Worm (Caenorhabditis elegans) whole organism, mixed stage, embryonic: ENCODE data around the gene add-1.

Experiments used
- bed-3 ChIP-seq: fragments of 200-800 bp; sonication (Bioruptor generic); optimal IDR thresholded peaks from 3 replicates; lab custom pipeline; 2018; ENCODE audit warnings: mild to moderate bottlenecking, missing genetic modification characterization, moderate library complexity, missing compliant biosample characterization
- ceh-39 ChIP-seq: fragments of 150-350 bp; optimal IDR thresholded peaks from 2 replicates; lab custom pipeline; 2014; ENCODE audit warnings: missing biosample characterization, missing genetic modification characterization
- elt-3 ChIP-seq: fragments of 150-350 bp; optimal IDR thresholded peaks from 2 replicates; lab custom pipeline; 2014; ENCODE audit warnings: missing biosample characterization, missing genetic modification characterization
- lin-13 ChIP-seq: fragments of 150-350 bp; optimal IDR thresholded peaks from 2 replicates; lab custom pipeline; 2014; ENCODE audit warnings: missing biosample characterization, missing genetic modification characterization
- mep-1 ChIP-seq: fragments of 150-350 bp; optimal IDR thresholded peaks from 2 replicates; lab custom pipeline; 2017; ENCODE audit warnings: missing biosample characterization, missing genetic modification reagents, missing genetic modification characterization, inconsistent platforms
- nhr-237 ChIP-seq: fragments of 150-350 bp; optimal IDR thresholded peaks from 2 replicates; lab custom pipeline; 2014; ENCODE audit warnings: missing biosample characterization, missing genetic modification characterization
- nhr-76 ChIP-seq: sonication (generic microtip); optimal IDR thresholded peaks from 2 replicates; lab custom pipeline; 2017; ENCODE audit warnings: missing biosample characterization, missing genetic modification characterization
- pha-4 ChIP-seq: fragments of 150-350 bp; optimal IDR thresholded peaks from 2 replicates; lab custom pipeline; 2018; ENCODE audit warnings: missing biosample characterization, missing genetic modification reagents, missing genetic modification characterization
- sem-2 ChIP-seq: fragments of 200-800 bp; sonication (Bioruptor generic); optimal IDR thresholded peaks from 2 replicates; lab custom pipeline; 2018; ENCODE audit warnings: mild to moderate bottlenecking, missing genetic modification characterization, missing compliant biosample characterization
- snpc-4 ChIP-seq: fragments of 150-350 bp; optimal IDR thresholded peaks from 2 replicates; lab custom pipeline; 2014; ENCODE audit warnings: missing biosample characterization, missing genetic modification characterization
- tbx-8 ChIP-seq: fragments of 200-800 bp; sonication (Bioruptor generic); optimal IDR thresholded peaks from 2 replicates; lab custom pipeline; 2018; ENCODE audit warnings: mild to moderate bottlenecking, missing genetic modification characterization, moderate library complexity, missing compliant biosample characterization
- unc-62 ChIP-seq: fragments of 150-350 bp; optimal IDR thresholded peaks from 2 replicates; lab custom pipeline; 2014; ENCODE audit warnings: missing biosample characterization, missing genetic modification reagents, missing genetic modification characterization
- ztf-11 ChIP-seq: fragments of 150-350 bp; optimal IDR thresholded peaks from 2 replicates; lab custom pipeline; 2014; ENCODE audit warnings: missing biosample characterization, missing genetic modification characterization

ce11 chrX:4901974-4902373 is 42.1 kb upstream of the add-1 start:
- TF ChIP-seq tbx-8 (GFP tag; lab: Kevin White, UChicago) (no peak), snpc-4 (no peak), unc-62 (GFP tag; lab: Kevin White, UChicago) (no peak), pha-4 (tag; lab: Kevin White, UChicago) (no peak), elt-3 (tag; lab: Kevin White, UChicago) (no peak), bed-3 (no peak), ceh-39 (tag; lab: Kevin White, UChicago) (no peak), mep-1 (tag; lab: Kevin White, UChicago) (no peak), sem-2 (GFP tag; lab: Kevin White, UChicago) (no peak), nhr-237 (no peak), lin-13 (tag; lab: Kevin White, UChicago) (no peak), nhr-76 (tag; lab: Kevin White, UChicago) (no peak), ztf-11 (tag; lab: Kevin White, UChicago) (no peak)
